Worm (Caenorhabditis elegans): ENCODE measurements around the gene F43C1.5.

The F43C1.5 gene

DNA sequence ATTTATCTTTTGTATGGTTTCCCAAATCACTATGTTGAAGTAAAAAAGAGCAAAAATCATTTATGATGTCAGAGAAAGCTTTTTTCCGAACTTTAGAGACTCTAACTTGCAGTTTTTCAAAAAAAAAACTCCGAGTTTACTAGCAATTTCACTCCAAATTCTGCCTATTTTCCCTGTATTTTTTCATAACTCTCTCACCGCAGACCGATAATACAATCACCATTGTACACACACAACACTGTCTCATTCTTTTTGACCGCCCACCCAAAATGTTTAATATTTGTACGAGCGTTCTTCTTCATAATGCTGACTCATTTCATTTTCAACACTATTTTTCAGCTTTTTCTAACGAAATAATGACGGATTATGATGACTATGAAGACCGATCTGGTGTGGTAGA, at the start of gene F43C1.5:
Gene F43C1.5, plus strand, starts transcription at position 301 of the 400 bp plus-strand sequence.
- TF ChIP-seq sea-1 (GFP tag; conservative IDR thresholded peaks at IDR 0.05): no peak
- TF ChIP-seq pes-1 (GFP tag; IDR thresholded peaks at IDR 0.05): no peak
- TF ChIP-seq tra-4 (tag; optimal IDR thresholded peaks at IDR 0.05): no peak
- TF ChIP-seq ceh-36 (tag; optimal IDR thresholded peaks at IDR 0.05): no peak

DNA sequence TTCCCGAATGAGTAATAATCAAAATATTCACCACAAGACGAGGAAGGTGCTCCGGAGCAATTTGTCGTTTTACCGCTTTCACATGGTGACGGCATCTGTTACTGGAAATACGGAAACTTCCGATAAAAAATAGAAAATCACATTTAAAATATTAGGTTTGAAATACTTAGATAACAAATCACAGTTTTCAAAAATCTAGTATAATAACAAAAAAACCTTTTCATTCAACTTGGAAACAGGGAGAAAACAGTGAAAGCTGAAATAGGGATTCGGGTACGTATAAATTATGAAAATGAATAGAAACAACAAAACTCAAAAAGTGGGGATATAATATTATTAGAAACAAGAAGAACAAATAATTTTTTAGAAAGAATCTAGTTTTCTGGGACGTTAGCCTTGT, 47.6 kb upstream of the F43C1.5 start, which contains the start of gene C16C10.1:
Gene C16C10.1, minus strand, starts transcription at position 101 of the 400 bp plus-strand sequence.
- TF ChIP-seq hmg-4 (GFP tag; optimal IDR thresholded peaks at IDR 0.05) (no peak), pes-1 (GFP tag; IDR thresholded peaks at IDR 0.05) (no peak), ama-1 (optimal IDR thresholded peaks at IDR 0.05) (no peak), tbx-37 (GFP tag; conservative IDR thresholded peaks at IDR 0.05) (no peak), aly-1 (tag; optimal IDR thresholded peaks at IDR 0.05) (no peak), hmbx-1 (tag; optimal IDR thresholded peaks at IDR 0.05) (no peak), sea-1 (GFP tag; conservative IDR thresholded peaks at IDR 0.05) (no peak), B0310.2 (tag; optimal IDR thresholded peaks at IDR 0.05) (no peak)

DNA sequence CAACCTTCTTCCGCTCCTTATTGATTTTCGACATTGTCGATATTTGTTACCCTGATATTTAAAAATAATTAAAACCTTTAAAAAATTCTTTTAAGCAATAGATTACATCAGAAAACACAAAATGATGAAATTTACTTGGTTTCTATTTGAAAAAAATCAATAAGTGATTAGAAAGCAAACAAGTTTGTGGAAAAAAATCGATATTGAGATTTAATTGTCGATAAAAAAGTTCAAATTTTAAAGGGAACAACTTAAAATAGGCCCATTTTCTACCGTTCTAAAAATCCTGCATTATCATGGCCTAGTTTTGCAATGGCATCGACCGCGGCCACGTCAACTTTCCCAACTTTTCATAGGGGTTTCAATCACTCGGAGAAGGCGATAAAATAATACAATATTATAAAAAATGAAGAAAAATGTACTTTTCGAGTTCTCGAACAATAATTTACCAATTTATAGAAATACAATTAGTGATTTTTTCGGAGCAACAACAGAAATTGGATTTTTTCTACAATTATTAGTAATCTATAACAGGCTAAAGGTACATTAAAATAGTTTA, 42.1 kb upstream of the F43C1.5 start, which contains the start of gene lars-1:
Gene lars-1, minus strand, starts transcription at position 51 of the 559 bp plus-strand sequence.
- TF ChIP-seq sea-1 (GFP tag; conservative IDR thresholded peaks at IDR 0.05): no peak
- no peak for TF ChIP-seq tbx-37 (GFP tag; conservative IDR thresholded peaks at IDR 0.05)
- TF ChIP-seq ets-7 (tag; optimal IDR thresholded peaks at IDR 0.05): no peak
- no peak for TF ChIP-seq hnd-1 (tag; optimal IDR thresholded peaks at IDR 0.05)
- no peak for TF ChIP-seq ceh-36 (tag; optimal IDR thresholded peaks at IDR 0.05)
- no peak for TF ChIP-seq ceh-13 (GFP tag; optimal IDR thresholded peaks at IDR 0.05)
- no peak for TF ChIP-seq tbx-11 (GFP tag; IDR thresholded peaks at IDR 0.05)
- TF ChIP-seq hmbx-1 (tag; optimal IDR thresholded peaks at IDR 0.05): no peak
- no peak for TF ChIP-seq hmg-4 (GFP tag; optimal IDR thresholded peaks at IDR 0.05)
- no peak for TF ChIP-seq F13C5.2 (tag; optimal IDR thresholded peaks at IDR 0.05)

DNA sequence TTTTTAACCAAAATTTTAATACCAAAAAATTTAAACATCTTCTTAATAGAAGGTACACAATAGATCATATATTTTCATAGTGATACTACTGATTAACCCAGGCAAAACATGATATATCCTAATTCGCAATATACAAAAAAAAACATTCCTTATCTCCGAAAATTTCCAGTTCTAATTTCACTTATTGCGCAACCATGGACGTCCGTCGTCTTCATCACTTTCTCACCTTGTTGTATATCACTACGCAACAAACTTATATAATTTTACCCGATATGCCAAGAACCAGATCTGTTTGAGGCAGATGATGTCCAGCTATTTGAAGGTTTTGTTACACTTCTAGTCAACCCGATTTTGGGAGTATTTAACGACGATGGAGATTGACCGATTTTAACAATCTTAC, 41.1 kb upstream of the F43C1.5 start, which contains the start of gene R74.2:
Gene R74.2, plus strand, starts transcription at position 316 of the 400 bp plus-strand sequence.
- TF ChIP-seq tbx-11 (GFP tag; IDR thresholded peaks at IDR 0.05) (no peak), hmbx-1 (tag; optimal IDR thresholded peaks at IDR 0.05) (no peak), scrt-1 (GFP tag; IDR thresholded peaks at IDR 0.05) (no peak), hnd-1 (tag; optimal IDR thresholded peaks at IDR 0.05) (no peak), ets-7 (tag; optimal IDR thresholded peaks at IDR 0.05) (no peak), flt-1 (GFP tag; IDR thresholded peaks at IDR 0.05) (no peak), hmg-4 (GFP tag; optimal IDR thresholded peaks at IDR 0.05) (no peak), ceh-36 (tag; optimal IDR thresholded peaks at IDR 0.05) (no peak), pes-1 (GFP tag; IDR thresholded peaks at IDR 0.05) (no peak), sea-1 (GFP tag; conservative IDR thresholded peaks at IDR 0.05) (no peak), aly-1 (tag; optimal IDR thresholded peaks at IDR 0.05) (no peak), F13C5.2 (tag; optimal IDR thresholded peaks at IDR 0.05) (no peak), tbx-37 (GFP tag; conservative IDR thresholded peaks at IDR 0.05) (no peak)

DNA sequence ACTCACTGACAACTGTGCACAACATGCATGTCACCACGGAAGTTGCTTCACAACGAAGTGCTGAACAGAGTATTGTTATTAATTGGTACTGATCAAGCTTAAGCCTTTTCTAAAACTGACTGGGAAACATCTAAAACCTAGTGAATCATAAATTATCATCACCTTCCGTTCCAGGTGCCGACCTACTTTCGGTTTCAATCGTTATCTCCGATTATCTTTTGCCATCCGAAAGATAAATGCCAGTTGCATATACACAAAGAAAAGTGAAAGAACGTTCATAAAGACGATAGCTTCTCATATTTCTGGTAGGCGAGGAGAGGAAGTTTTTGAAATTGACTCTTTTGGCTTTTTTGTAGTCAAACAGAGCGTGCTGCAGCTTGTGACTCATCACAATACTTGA, 39.3 kb upstream of the F43C1.5 start:
- TF ChIP-seq hmbx-1 (tag; optimal IDR thresholded peaks at IDR 0.05) (no peak), flt-1 (GFP tag; IDR thresholded peaks at IDR 0.05) (no peak), ceh-36 (tag; optimal IDR thresholded peaks at IDR 0.05) (no peak), pes-1 (GFP tag; IDR thresholded peaks at IDR 0.05) (no peak), ama-1 (optimal IDR thresholded peaks at IDR 0.05) (no peak)

DNA sequence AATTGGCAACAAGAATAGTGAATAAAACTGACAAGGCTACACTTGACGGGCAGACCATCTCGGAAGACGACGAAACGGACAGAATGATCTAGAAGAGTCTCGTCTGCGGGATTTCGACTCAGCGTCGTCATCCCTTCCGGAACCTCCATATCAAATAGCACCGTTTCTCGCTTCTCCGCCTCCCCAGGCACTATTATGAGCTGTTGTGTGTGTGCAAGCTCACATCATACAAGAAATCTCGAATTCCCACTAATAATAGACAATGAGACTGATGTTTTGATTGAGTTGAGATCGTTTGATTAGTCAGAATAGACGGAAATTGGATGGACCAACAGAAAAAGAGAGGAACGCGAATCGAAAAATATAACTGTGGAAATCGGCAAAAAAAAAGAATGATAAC, 38.7 kb upstream of the F43C1.5 start, which contains the start of gene spp-28:
Gene spp-28, minus strand, starts transcription at position 101 of the 400 bp plus-strand sequence.
- TF ChIP-seq tbx-11 (GFP tag; IDR thresholded peaks at IDR 0.05) (no peak), ama-1 (optimal IDR thresholded peaks at IDR 0.05) (no peak), ceh-13 (GFP tag; optimal IDR thresholded peaks at IDR 0.05) (no peak)

DNA sequence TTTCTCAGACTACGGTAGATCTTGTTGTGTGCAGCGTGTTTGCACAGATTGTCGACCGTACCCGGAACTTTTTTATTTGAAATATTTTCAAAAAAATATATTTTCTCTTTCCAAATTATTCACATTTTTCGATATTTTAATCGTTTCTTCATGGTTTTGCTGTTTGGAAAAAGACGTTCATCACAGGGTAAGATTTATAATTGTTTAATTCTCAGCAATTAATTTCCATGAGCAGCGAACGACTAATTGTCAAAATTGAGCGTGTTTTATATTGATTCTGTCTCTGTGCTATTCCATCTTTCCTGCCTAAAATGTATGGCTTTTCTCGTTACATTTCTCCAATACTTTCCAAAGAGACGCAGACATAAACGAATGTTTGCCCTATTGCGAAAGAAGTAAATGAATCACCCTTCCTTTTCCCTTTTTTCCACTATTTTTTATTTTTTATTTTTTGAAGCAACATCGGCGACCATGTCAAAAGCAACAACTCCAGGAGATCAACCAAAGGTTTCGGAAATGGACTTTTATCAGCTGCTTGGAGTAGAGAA, 37.8 kb upstream of the F43C1.5 start, which contains the start of gene dnj-16:
Gene dnj-16, plus strand, starts transcription at position 51 of the 548 bp plus-strand sequence.
- TF ChIP-seq F13C5.2 (tag; optimal IDR thresholded peaks at IDR 0.05): peak; percentile 9
- TF ChIP-seq tra-4 (tag; optimal IDR thresholded peaks at IDR 0.05): no peak

DNA sequence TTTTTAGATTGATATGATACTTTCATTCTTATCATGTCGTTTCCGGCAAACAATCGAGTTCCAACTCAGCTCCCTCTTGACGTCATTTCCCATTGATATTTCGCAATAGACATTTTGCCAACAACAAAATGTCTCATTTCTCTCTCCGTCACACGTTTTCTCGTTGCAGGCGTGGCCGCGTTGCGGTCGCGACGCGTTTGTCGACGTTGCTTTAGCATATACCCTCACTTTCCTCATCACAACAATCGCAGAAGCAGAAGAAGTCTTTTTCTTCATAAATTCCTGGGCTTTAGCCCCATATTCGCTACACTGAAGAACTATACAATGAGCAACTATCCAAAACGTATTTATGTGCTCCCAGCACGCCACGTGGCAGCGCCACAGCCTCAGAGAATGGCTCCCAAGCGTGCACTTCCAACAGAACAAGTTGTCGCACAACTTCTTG, 35.3 kb upstream of the F43C1.5 start, which contains the start of gene xbp-1:
Gene xbp-1, plus strand, starts transcription at position 151 of the 445 bp plus-strand sequence.
- TF ChIP-seq ceh-36 (tag; optimal IDR thresholded peaks at IDR 0.05) (no peak), hmg-4 (GFP tag; optimal IDR thresholded peaks at IDR 0.05) (peak; percentile 42), tbx-11 (GFP tag; IDR thresholded peaks at IDR 0.05) (no peak), scrt-1 (GFP tag; IDR thresholded peaks at IDR 0.05) (no peak), B0310.2 (tag; optimal IDR thresholded peaks at IDR 0.05) (peak; percentile 62), F13C5.2 (tag; optimal IDR thresholded peaks at IDR 0.05) (peak; percentile 63), ets-7 (tag; optimal IDR thresholded peaks at IDR 0.05) (no peak), aly-1 (tag; optimal IDR thresholded peaks at IDR 0.05) (peak; percentile 15), sea-1 (GFP tag; conservative IDR thresholded peaks at IDR 0.05) (0 out of 2 replicates have a peak, but pooled peaks have one; percentile 21), tra-4 (tag; optimal IDR thresholded peaks at IDR 0.05) (no peak), pes-1 (GFP tag; IDR thresholded peaks at IDR 0.05) (no peak), hnd-1 (tag; optimal IDR thresholded peaks at IDR 0.05) (no peak), ama-1 (optimal IDR thresholded peaks at IDR 0.05) (peak; percentile 6), hmbx-1 (tag; optimal IDR thresholded peaks at IDR 0.05) (no peak)
